Fruit fly (Drosophila melanogaster): ENCODE data around the gene bocks.

Gene bocks

dm6 chr3R:9563240-9563992 is 27.4 kb downstream of the bocks start, which contains the start of the genes CG9393 and Vps45 (continued):
- TF ChIP-seq pzg (GFP tag; optimal IDR thresholded peaks at IDR 0.05) (peak; percentile 80), mld (GFP tag; IDR thresholded peaks at IDR 0.05; ENCODE audit: partially characterized antibody) (peak; percentile 89), danr (GFP tag; IDR thresholded peaks at IDR 0.05) (no peak), ken (GFP tag; IDR thresholded peaks at IDR 0.05) (no peak; the same call in 2 of the 3 replicates), so (GFP tag; IDR thresholded peaks at IDR 0.05) (no peak), CG11696 (GFP tag; IDR thresholded peaks at IDR 0.05) (no peak), CG18619 (GFP tag; optimal IDR thresholded peaks at IDR 0.05) (peak; percentile 27), lmd (GFP tag; IDR thresholded peaks at IDR 0.05) (peak; percentile 60), Lim3 (GFP tag; IDR thresholded peaks at IDR 0.05) (no peak), Sin3A (optimal IDR thresholded peaks at IDR 0.05) (peak; percentile 96), Adf1 (GFP tag; IDR thresholded peaks at IDR 0.05) (peak; percentile 9; the same call in 1 of the 2 replicates), sima (GFP tag; optimal IDR thresholded peaks at IDR 0.05) (no peak), mam (GFP tag; optimal IDR thresholded peaks at IDR 0.05) (peak; percentile 79), eyg (GFP tag; optimal IDR thresholded peaks at IDR 0.05) (no peak), CG7372 (GFP tag; IDR thresholded peaks at IDR 0.05) (peak; percentile 40; the same call in 1 of the 2 replicates), CG15269 (tag; optimal IDR thresholded peaks at IDR 0.05) (no peak), Ptx1 (GFP tag; IDR thresholded peaks at IDR 0.05) (peak; percentile 58), sqz (GFP tag; optimal IDR thresholded peaks at IDR 0.05) (no peak), CG9215 (GFP tag; IDR thresholded peaks at IDR 0.05) (peak; percentile 63), PHDP (tag; optimal IDR thresholded peaks at IDR 0.05) (peak; percentile 55), CG14441 (GFP tag; IDR thresholded peaks at IDR 0.05) (peak; percentile 39; the same call in 1 of the 2 replicates), Jarid2 (GFP tag; optimal IDR thresholded peaks at IDR 0.05) (no peak), Opbp (GFP tag; IDR thresholded peaks at IDR 0.05; ENCODE audit: partially characterized antibody) (peak; percentile 90), vfl (GFP tag; optimal IDR thresholded peaks at IDR 0.05) (peak; percentile 52), NfI (GFP tag; optimal IDR thresholded peaks at IDR 0.05) (peak; percentile 58), jigr1 (GFP tag; IDR thresholded peaks at IDR 0.05) (no peak), CG30403 (GFP tag; optimal IDR thresholded peaks at IDR 0.05) (peak; percentile 77), Mrtf (GFP tag; IDR thresholded peaks at IDR 0.05) (no peak), D19A (tag; optimal IDR thresholded peaks at IDR 0.05) (no peak), org-1 (GFP tag; optimal IDR thresholded peaks at IDR 0.05) (no peak), CG42726 (GFP tag; IDR thresholded peaks at IDR 0.05; ENCODE audit: partially characterized antibody) (peak; percentile 82), Ada2b (GFP tag; IDR thresholded peaks at IDR 0.05) (peak; percentile 15; the same call in 1 of the 2 replicates), tx (GFP tag; optimal IDR thresholded peaks at IDR 0.05) (peak; percentile 25), CG4617 (GFP tag; optimal IDR thresholded peaks at IDR 0.05; ENCODE audit: borderline replicate concordance) (peak; percentile 75), jing (GFP tag; optimal IDR thresholded peaks at IDR 0.05) (no peak), CG2120 (GFP tag; optimal IDR thresholded peaks at IDR 0.05) (peak; percentile 88), gro (GFP tag; optimal IDR thresholded peaks at IDR 0.05) (peak; percentile 56), zfh1 (GFP tag; IDR thresholded peaks at IDR 0.05) (no peak), Atf-2 (GFP tag; optimal IDR thresholded peaks at IDR 0.05) (peak; percentile 11), Oli (tag; optimal IDR thresholded peaks at IDR 0.05) (peak; percentile 27), H15 (GFP tag; IDR thresholded peaks at IDR 0.05) (no peak), CG10462 (GFP tag; optimal IDR thresholded peaks at IDR 0.05) (peak; percentile 37), CG10565 (GFP tag; optimal IDR thresholded peaks at IDR 0.05) (no peak), CG5245 (GFP tag; optimal IDR thresholded peaks at IDR 0.05) (peak; percentile 10), CG10654 (GFP tag; optimal IDR thresholded peaks at IDR 0.05) (peak; percentile 59), CG15696 (tag; optimal IDR thresholded peaks at IDR 0.05) (peak; percentile 60), CG17612 (GFP tag; IDR thresholded peaks at IDR 0.05) (no peak), Ets65A (GFP tag) (peak; percentile 97), sisA (GFP tag; IDR thresholded peaks at IDR 0.05) (peak; percentile 34; the same call in 1 of the 2 replicates), HHEX (GFP tag; optimal IDR thresholded peaks at IDR 0.05) (no peak), onecut (GFP tag; IDR thresholded peaks at IDR 0.05) (0 out of 2 replicates have a peak, but pooled peaks have one; percentile 18)

Measured in whole organism, embryonic.